Fruit fly (Drosophila melanogaster) whole organism, pupa: ENCODE measurements around the gene IFT43.
A peak's percentile ranks its signal among the peaks of the same experiment; 100 is the strongest.

ENCODE experiments used
- CG10348 ChIP-seq: fragments of 200-800 bp; sonication (Bioruptor generic); IDR thresholded peaks from 2 replicates; pipeline ENCODE4 v1.3.6; 2022; ENCODE audit warnings: missing biosample characterization, missing genetic modification characterization
- CG12605 ChIP-seq: fragments of 200-800 bp; sonication (Bioruptor generic); IDR thresholded peaks from 2 replicates; pipeline ENCODE4 v1.3.6; 2022; ENCODE audit warnings: missing biosample characterization, missing genetic modification characterization
- CG13204 ChIP-seq: fragments of 200-800 bp; sonication (Bioruptor generic); optimal IDR thresholded peaks from 2 replicates; lab custom pipeline; 2018; ENCODE audit warnings: missing biosample characterization, mild to moderate bottlenecking, missing genetic modification characterization, moderate library complexity
- CG14655 ChIP-seq: fragments of 200-800 bp; sonication (Bioruptor generic); optimal IDR thresholded peaks from 3 replicates; lab custom pipeline; 2017; ENCODE audit warnings: mild to moderate bottlenecking, missing biosample characterization, missing genetic modification reagents, missing genetic modification characterization
- CG15710 ChIP-seq: fragments of 200-800 bp; sonication (Bioruptor generic); optimal IDR thresholded peaks from 2 replicates; lab custom pipeline; 2018; ENCODE audit warnings: missing biosample characterization, mild to moderate bottlenecking, missing genetic modification characterization, moderate library complexity
- CG17806 ChIP-seq: fragments of 200-800 bp; sonication (Bioruptor generic); optimal IDR thresholded peaks from 2 replicates; lab custom pipeline; 2018; ENCODE audit warnings: missing biosample characterization, mild to moderate bottlenecking, missing genetic modification characterization, moderate library complexity
- CG32121 ChIP-seq: fragments of 200-800 bp; sonication (Bioruptor generic); IDR thresholded peaks from 2 replicates; pipeline ENCODE4 v1.3.6; 2022; ENCODE audit warnings: missing biosample characterization, missing genetic modification characterization
- CG34367 ChIP-seq: fragments of 200-800 bp; sonication (Bioruptor generic); optimal IDR thresholded peaks from 2 replicates; lab custom pipeline; 2018; ENCODE audit warnings: missing biosample characterization, mild to moderate bottlenecking, missing genetic modification characterization
- CG4496 ChIP-seq: fragments of 200-800 bp; sonication (Bioruptor generic); IDR thresholded peaks from 3 replicates; pipeline ENCODE4 v1.3.6; 2022; ENCODE audit warnings: missing biosample characterization, missing genetic modification characterization
- CG8159 ChIP-seq: fragments of 200-800 bp; sonication (Bioruptor generic); optimal IDR thresholded peaks from 3 replicates; lab custom pipeline; 2018; ENCODE audit warnings: missing biosample characterization, mild to moderate bottlenecking, missing genetic modification characterization, moderate library complexity
- CG8301 ChIP-seq: fragments of 200-800 bp; sonication (Bioruptor generic); optimal IDR thresholded peaks from 2 replicates; lab custom pipeline; 2018; ENCODE audit warnings: missing biosample characterization, mild to moderate bottlenecking, missing genetic modification characterization
- CG9948 ChIP-seq: fragments of 200-800 bp; sonication (Bioruptor generic); optimal IDR thresholded peaks from 2 replicates; lab custom pipeline; 2018; ENCODE audit warnings: missing biosample characterization, mild to moderate bottlenecking, missing genetic modification characterization, moderate library complexity
- D1 ChIP-seq: fragments of 200-800 bp; sonication (Bioruptor generic); optimal IDR thresholded peaks from 2 replicates; lab custom pipeline; 2018; ENCODE audit warnings: missing biosample characterization, mild to moderate bottlenecking, missing genetic modification characterization, moderate library complexity
- EcR ChIP-seq: fragments of 200-800 bp; sonication (Bioruptor generic); optimal IDR thresholded peaks from 3 replicates; lab custom pipeline; 2019; ENCODE audit warnings: missing biosample characterization, missing genetic modification characterization, mild to moderate bottlenecking, moderate library complexity, missing genetic modification reagents
- Ets98B ChIP-seq: fragments of 200-800 bp; sonication (Bioruptor generic); IDR thresholded peaks from 2 replicates; pipeline ENCODE4 v1.3.6; 2022; ENCODE audit warnings: missing biosample characterization, missing genetic modification characterization
- Pif1A ChIP-seq: fragments of 200-800 bp; sonication (Bioruptor generic); optimal IDR thresholded peaks from 3 replicates; lab custom pipeline; 2016; ENCODE audit warnings: missing biosample characterization, missing genetic modification characterization
- Pif1B ChIP-seq: fragments of 200-800 bp; sonication (Bioruptor generic); optimal IDR thresholded peaks from 3 replicates; lab custom pipeline; 2016; ENCODE audit warnings: missing biosample characterization, missing genetic modification characterization
- Snoo ChIP-seq: fragments of 200-800 bp; sonication (Bioruptor generic); optimal IDR thresholded peaks from 3 replicates; lab custom pipeline; 2017; ENCODE audit warnings: missing biosample characterization, mild to moderate bottlenecking, missing genetic modification characterization, inconsistent platforms
- fd96Ca ChIP-seq: fragments of 200-800 bp; sonication (Bioruptor generic); IDR thresholded peaks from 3 replicates; pipeline ENCODE4 v1.3.6; 2022; ENCODE audit warnings: missing biosample characterization, missing genetic modification characterization
- gl ChIP-seq: fragments of 200-800 bp; sonication (Bioruptor generic); optimal IDR thresholded peaks from 2 replicates; lab custom pipeline; 2018; ENCODE audit warnings: missing biosample characterization, mild to moderate bottlenecking, missing genetic modification characterization
- rn ChIP-seq: fragments of 200-800 bp; sonication (Bioruptor generic); IDR thresholded peaks from 2 replicates; pipeline ENCODE4 v1.3.6; 2022; ENCODE audit warnings: missing biosample characterization, missing genetic modification characterization

The IFT43 gene

DNA sequence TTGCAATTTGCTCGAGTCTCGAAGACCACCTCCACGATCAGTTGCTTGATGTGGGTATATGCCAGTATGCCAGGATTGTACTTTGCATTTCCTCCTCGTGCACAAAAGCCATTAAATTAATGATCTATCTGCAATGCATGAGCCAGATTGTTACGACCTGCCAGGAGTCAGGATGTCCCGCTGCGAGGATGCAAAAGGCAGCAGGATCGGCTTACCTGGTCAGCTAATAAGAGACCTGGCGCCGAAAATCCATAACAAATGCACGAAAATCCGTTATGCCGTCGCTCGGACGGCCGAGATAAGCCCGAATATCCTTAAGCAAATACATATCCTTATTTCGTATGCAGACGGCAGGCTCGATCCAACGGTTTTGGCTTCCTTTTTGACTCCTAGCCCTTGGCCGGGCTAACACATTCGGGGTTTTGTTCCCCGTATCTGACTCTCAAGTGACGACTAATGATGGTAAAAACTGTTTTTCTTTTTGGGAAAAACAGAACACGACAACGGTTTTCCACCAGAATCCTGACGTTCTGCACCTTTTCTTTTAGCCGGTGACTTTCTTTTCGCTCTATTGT, 28.7 kb downstream of the IFT43 start:
- TF ChIP-seq CG8159 (tag; lab: Kevin White, UChicago): no peak
- no peak for TF ChIP-seq CG15710 (tag; lab: Kevin White, UChicago)
- no peak for TF ChIP-seq D1 (tag; lab: Kevin White, UChicago)
- TF ChIP-seq CG8301 (tag; lab: Kevin White, UChicago): no peak
- no peak for TF ChIP-seq CG10348 (GFP tag; lab: Robert Waterston, UW)
- no peak for TF ChIP-seq CG34367 (tag; lab: Kevin White, UChicago)
- no peak for TF ChIP-seq CG14655 (GFP tag; lab: Kevin White, UChicago)
- TF ChIP-seq CG12605 (GFP tag; lab: Robert Waterston, UW): no peak
- no peak for TF ChIP-seq CG13204 (GFP tag; lab: Kevin White, UChicago)

dm6 chr2L:12657337-12657736, 37.5 kb downstream of the IFT43 start:
- TF ChIP-seq CG8159 (tag; lab: Kevin White, UChicago) (no peak), Ets98B (GFP tag; lab: Robert Waterston, UW) (no peak), CG10348 (GFP tag; lab: Robert Waterston, UW) (no peak), CG17806 (tag; lab: Kevin White, UChicago) (no peak), CG9948 (tag; lab: Kevin White, UChicago) (no peak), EcR (GFP tag; lab: Kevin White, UChicago) (no peak), CG15710 (tag; lab: Kevin White, UChicago) (no peak), CG13204 (GFP tag; lab: Kevin White, UChicago) (no peak), Pif1B (GFP tag; lab: Kevin White, UChicago) (no peak), D1 (tag; lab: Kevin White, UChicago) (no peak), rn (GFP tag; lab: Robert Waterston, UW) (no peak), CG4496 (GFP tag; lab: Robert Waterston, UW) (no peak), CG34367 (tag; lab: Kevin White, UChicago) (no peak), CG8301 (tag; lab: Kevin White, UChicago) (no peak), Pif1A (no peak), gl (tag; lab: Kevin White, UChicago) (no peak)

DNA sequence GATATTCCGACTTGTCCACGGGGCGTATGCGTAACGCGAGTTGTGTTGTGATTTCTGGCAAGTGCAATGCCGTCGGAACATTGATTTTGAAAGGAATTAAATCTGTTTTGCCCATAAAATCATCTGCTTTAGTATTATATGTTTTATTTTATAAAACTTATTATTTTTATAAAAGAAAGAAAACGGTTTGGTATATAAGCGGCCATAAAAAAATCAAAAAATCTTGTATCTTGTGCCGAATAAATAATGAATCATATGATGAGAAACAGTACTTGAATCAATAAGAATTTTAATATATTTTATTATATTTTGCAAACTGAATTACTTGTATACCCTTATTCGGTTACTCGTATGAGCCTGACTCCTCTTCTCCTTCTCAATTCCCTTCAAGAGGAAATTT, 37.9 kb downstream of the IFT43 start, which contains the start of gene pdm2:
TSS of gene pdm2 (plus strand) at position 301 of the 400 bp plus-strand sequence.
- no peak for TF ChIP-seq EcR (GFP tag; lab: Kevin White, UChicago)
- TF ChIP-seq D1 (tag; lab: Kevin White, UChicago): no peak
- no peak for TF ChIP-seq CG15710 (tag; lab: Kevin White, UChicago)
- TF ChIP-seq CG8301 (tag; lab: Kevin White, UChicago): no peak

DNA sequence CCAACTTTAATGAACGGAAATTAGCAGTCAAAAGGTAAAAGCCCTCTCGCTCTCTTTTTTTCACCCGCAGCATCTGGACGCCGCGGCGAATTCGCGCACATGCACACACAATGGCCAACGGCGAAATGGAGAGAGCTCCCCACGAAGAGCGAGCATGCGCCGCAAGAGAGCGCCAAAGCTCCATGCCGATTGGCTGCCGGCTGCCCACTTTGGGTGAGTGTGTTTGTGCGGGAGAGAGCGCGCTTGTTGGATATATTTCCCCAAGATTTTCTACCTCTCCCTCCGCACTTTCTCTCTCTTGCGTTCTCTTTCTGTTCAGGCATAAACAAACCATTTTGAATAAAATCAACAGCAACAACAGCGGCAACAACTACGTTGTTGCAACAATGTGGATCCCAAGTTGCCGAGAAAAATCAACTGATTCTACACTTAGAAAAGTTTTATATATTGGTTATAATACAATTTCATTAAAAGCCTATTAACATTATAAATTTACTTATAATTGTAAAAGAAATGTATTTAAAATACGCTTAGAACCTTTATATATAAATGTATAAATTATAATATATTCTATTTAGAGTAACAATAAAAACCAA, 39.0 kb downstream of the IFT43 start:
- no peak for TF ChIP-seq CG12605 (GFP tag; lab: Robert Waterston, UW)
- TF ChIP-seq rn (GFP tag; lab: Robert Waterston, UW): no peak
- TF ChIP-seq Pif1A: no peak
- no peak for TF ChIP-seq Ets98B (GFP tag; lab: Robert Waterston, UW)
- no peak; the same call in 2 of the 3 replicates for TF ChIP-seq CG4496 (GFP tag; lab: Robert Waterston, UW)
- peak; percentile 56 for TF ChIP-seq CG8159 (tag; lab: Kevin White, UChicago)
- no peak for TF ChIP-seq Snoo
- TF ChIP-seq CG32121: no peak
- TF ChIP-seq fd96Ca (GFP tag; lab: Robert Waterston, UW): no peak
- TF ChIP-seq CG14655 (GFP tag; lab: Kevin White, UChicago): peak; percentile 21
- TF ChIP-seq CG9948 (tag; lab: Kevin White, UChicago): no peak
- TF ChIP-seq CG10348 (GFP tag; lab: Robert Waterston, UW): no peak
- TF ChIP-seq CG34367 (tag; lab: Kevin White, UChicago): no peak
- no peak for TF ChIP-seq gl (tag; lab: Kevin White, UChicago)
- TF ChIP-seq CG17806 (tag; lab: Kevin White, UChicago): no peak
- no peak for TF ChIP-seq CG8301 (tag; lab: Kevin White, UChicago)
- no peak for TF ChIP-seq CG15710 (tag; lab: Kevin White, UChicago)
- no peak for TF ChIP-seq Pif1B (GFP tag; lab: Kevin White, UChicago)
- TF ChIP-seq D1 (tag; lab: Kevin White, UChicago): peak; percentile 16

- TF ChIP-seq CG17806 (tag; lab: Kevin White, UChicago) (no peak), CG8159 (tag; lab: Kevin White, UChicago) (no peak), fd96Ca (GFP tag; lab: Robert Waterston, UW) (no peak), EcR (GFP tag; lab: Kevin White, UChicago) (no peak), Pif1B (GFP tag; lab: Kevin White, UChicago) (no peak), D1 (tag; lab: Kevin White, UChicago) (no peak), CG14655 (GFP tag; lab: Kevin White, UChicago) (no peak), Ets98B (GFP tag; lab: Robert Waterston, UW) (no peak), CG10348 (GFP tag; lab: Robert Waterston, UW) (no peak), CG13204 (GFP tag; lab: Kevin White, UChicago) (no peak), Pif1A (no peak), CG12605 (GFP tag; lab: Robert Waterston, UW) (no peak), CG34367 (tag; lab: Kevin White, UChicago) (no peak), CG8301 (tag; lab: Kevin White, UChicago) (no peak), CG9948 (tag; lab: Kevin White, UChicago) (no peak), CG32121 (no peak), CG4496 (GFP tag; lab: Robert Waterston, UW) (no peak), Snoo (no peak)
Measured at dm6 chr2L:12651040-12651439, 43.7 kb downstream of the IFT43 start.
